Fruit fly (Drosophila melanogaster) whole organism, embryonic: ENCODE results near the gene Gale.

ENCODE experiments used
- Atf6 ChIP-seq: fragments of 200-800 bp; sonication (Bioruptor generic); IDR thresholded peaks from 2 replicates; pipeline ENCODE4 v1.3.6; 2022; ENCODE audit warnings: missing biosample characterization, missing genetic modification characterization
- Bgb ChIP-seq: fragments of 200-800 bp; sonication (Bioruptor generic); IDR thresholded peaks from 2 replicates; pipeline ENCODE4 v1.3.6; 2022; ENCODE audit warnings: missing biosample characterization, missing genetic modification characterization; ENCODE audit not compliant: partially characterized antibody
- Bteb2 ChIP-seq: fragments of 200-800 bp; sonication (Bioruptor generic); optimal IDR thresholded peaks from 2 replicates; lab custom pipeline; 2016; ENCODE audit warnings: missing biosample characterization, missing genetic modification characterization
- C15 ChIP-seq: fragments of 200-800 bp; sonication (Bioruptor generic); IDR thresholded peaks from 3 replicates; pipeline ENCODE4 v1.3.6; 2022; ENCODE audit warnings: missing biosample characterization, missing genetic modification characterization
- CG10209 ChIP-seq: fragments of 200-800 bp; sonication (Bioruptor generic); optimal IDR thresholded peaks from 3 replicates; lab custom pipeline; 2017; ENCODE audit warnings: missing biosample characterization, mild to moderate bottlenecking, missing genetic modification characterization, missing genetic modification reagents
- CG10274 ChIP-seq: fragments of 200-800 bp; sonication (Bioruptor generic); optimal IDR thresholded peaks from 3 replicates; lab custom pipeline; 2017; ENCODE audit warnings: missing biosample characterization, mild to moderate bottlenecking, missing genetic modification characterization
- CG10321 ChIP-seq: fragments of 200-800 bp; sonication (Bioruptor generic); IDR thresholded peaks from 2 replicates; pipeline ENCODE4 v1.3.6; 2022; ENCODE audit warnings: missing biosample characterization, missing genetic modification characterization
- CG11504 ChIP-seq: fragments of 200-800 bp; sonication (Bioruptor generic); optimal IDR thresholded peaks from 3 replicates; lab custom pipeline; 2019; ENCODE audit warnings: missing biosample characterization, mild to moderate bottlenecking, missing genetic modification characterization, moderate library complexity
- CG11695 ChIP-seq: fragments of 200-800 bp; sonication (Bioruptor generic); IDR thresholded peaks from 3 replicates; pipeline ENCODE4 v1.3.6; 2022; ENCODE audit warnings: missing biosample characterization, missing genetic modification characterization
- CG12744 ChIP-seq: fragments of 200-800 bp; sonication (Bioruptor generic); optimal IDR thresholded peaks from 2 replicates; lab custom pipeline; 2016; ENCODE audit warnings: missing biosample characterization, missing genetic modification characterization
- CG14860 ChIP-seq: fragments of 200-800 bp; sonication (Bioruptor generic); IDR thresholded peaks from 3 replicates; pipeline ENCODE4 v1.3.6; 2022; ENCODE audit warnings: missing biosample characterization, missing genetic modification characterization; ENCODE audit not compliant: partially characterized antibody
- CG14965 ChIP-seq: fragments of 200-800 bp; sonication (Bioruptor generic); optimal IDR thresholded peaks from 2 replicates; lab custom pipeline; 2016; ENCODE audit warnings: missing biosample characterization, missing genetic modification characterization, borderline replicate concordance
- CG15073 ChIP-seq: fragments of 200-800 bp; sonication (Bioruptor generic); optimal IDR thresholded peaks from 2 replicates; lab custom pipeline; 2016; ENCODE audit warnings: missing biosample characterization, missing genetic modification characterization
- CG1647 ChIP-seq: fragments of 200-800 bp; sonication (Bioruptor generic); optimal IDR thresholded peaks from 3 replicates; lab custom pipeline; 2016; ENCODE audit warnings: missing biosample characterization, missing genetic modification characterization
- CG17912 ChIP-seq: fragments of 200-800 bp; sonication (Bioruptor generic); optimal IDR thresholded peaks from 2 replicates; lab custom pipeline; 2018; ENCODE audit warnings: missing biosample characterization, mild to moderate bottlenecking, missing genetic modification characterization
- CG34422 ChIP-seq: fragments of 200-800 bp; sonication (Bioruptor generic); IDR thresholded peaks from 3 replicates; pipeline ENCODE4 v1.3.6; 2022; ENCODE audit warnings: missing biosample characterization, missing genetic modification characterization
- CG6689 ChIP-seq: fragments of 200-800 bp; sonication (Bioruptor generic); IDR thresholded peaks from 2 replicates; pipeline ENCODE4 v1.3.6; 2022; ENCODE audit warnings: missing biosample characterization, missing genetic modification characterization
- CG7745 ChIP-seq: fragments of 200-800 bp; sonication (Bioruptor generic); optimal IDR thresholded peaks from 2 replicates; lab custom pipeline; 2018; ENCODE audit warnings: missing biosample characterization, mild to moderate bottlenecking, missing genetic modification characterization, moderate library complexity
- CG7963 ChIP-seq: fragments of 200-800 bp; sonication (Bioruptor generic); IDR thresholded peaks from 3 replicates; pipeline ENCODE4 v1.3.6; 2022; ENCODE audit warnings: missing biosample characterization, missing genetic modification characterization; ENCODE audit not compliant: partially characterized antibody
- CG8388 ChIP-seq: fragments of 200-800 bp; sonication (Bioruptor generic); optimal IDR thresholded peaks from 2 replicates; lab custom pipeline; 2019; ENCODE audit warnings: missing biosample characterization, mild to moderate bottlenecking, missing genetic modification characterization, moderate library complexity
- CG8924 ChIP-seq: fragments of 200-800 bp; optimal IDR thresholded peaks from 3 replicates; lab custom pipeline; 2019; ENCODE audit warnings: missing biosample characterization, mild to moderate bottlenecking, missing genetic modification characterization, moderate library complexity
- CG8944 ChIP-seq: fragments of 200-800 bp; sonication (Bioruptor generic); optimal IDR thresholded peaks from 3 replicates; lab custom pipeline; 2016; ENCODE audit warnings: missing biosample characterization, missing genetic modification characterization
- CG9797 ChIP-seq: fragments of 200-800 bp; sonication (Bioruptor generic); optimal IDR thresholded peaks from 3 replicates; lab custom pipeline; 2018; ENCODE audit warnings: missing biosample characterization, mild to moderate bottlenecking, missing genetic modification characterization
- Dad ChIP-seq: fragments of 200-800 bp; sonication (Bioruptor generic); optimal IDR thresholded peaks from 3 replicates; lab custom pipeline; 2016; ENCODE audit warnings: missing biosample characterization, missing genetic modification characterization
- Dfd ChIP-seq, 2 experiments: fragments of >200 bp; optimal IDR thresholded peaks; 2 replicates each; lab custom pipeline; 2017; ENCODE audit warnings: missing biosample characterization in 2 of 2, missing genetic modification characterization in 2 of 2
- Drgx ChIP-seq: fragments of 200-800 bp; sonication (Bioruptor generic); IDR thresholded peaks from 2 replicates; pipeline ENCODE4 v1.3.6; 2022; ENCODE audit warnings: missing biosample characterization, missing genetic modification characterization
- Ets65A ChIP-seq: fragments of 200-800 bp; sonication (Bioruptor generic); peaks from one replicate; lab custom pipeline; 2016; ENCODE audit warnings: missing biosample characterization, missing genetic modification characterization
- Ets97D ChIP-seq: fragments of 200-800 bp; sonication (Bioruptor generic); optimal IDR thresholded peaks from 3 replicates; lab custom pipeline; 2016; ENCODE audit warnings: missing biosample characterization, missing genetic modification characterization
- HHEX ChIP-seq: fragments of 200-800 bp; sonication (Bioruptor generic); optimal IDR thresholded peaks from 3 replicates; lab custom pipeline; 2017; ENCODE audit warnings: missing biosample characterization, mild to moderate bottlenecking, missing genetic modification characterization, missing genetic modification reagents
- Kr ChIP-seq: fragments of 200-800 bp; sonication (Bioruptor generic); optimal IDR thresholded peaks from 2 replicates; lab custom pipeline; 2017; ENCODE audit warnings: missing biosample characterization, mild to moderate bottlenecking, missing genetic modification characterization
- Lim3 ChIP-seq: fragments of 200-800 bp; sonication (Bioruptor generic); IDR thresholded peaks from 2 replicates; pipeline ENCODE4 v1.3.6; 2022; ENCODE audit warnings: missing biosample characterization, missing genetic modification characterization
- Ptx1 ChIP-seq: fragments of 200-800 bp; sonication (Bioruptor generic); IDR thresholded peaks from 2 replicates; pipeline ENCODE4 v1.3.6; 2022; ENCODE audit warnings: missing biosample characterization, missing genetic modification characterization
- Taf1 ChIP-seq: fragments of 200-800 bp; sonication (Bioruptor generic); IDR thresholded peaks from 2 replicates; pipeline ENCODE4 v1.3.6; 2022; ENCODE audit warnings: missing biosample characterization, missing genetic modification characterization
- amos ChIP-seq: fragments of 200-800 bp; sonication (Bioruptor generic); IDR thresholded peaks from 2 replicates; pipeline ENCODE4 v1.3.6; 2022; ENCODE audit warnings: missing biosample characterization, missing genetic modification characterization; ENCODE audit not compliant: partially characterized antibody
- btn ChIP-seq: fragments of 200-800 bp; sonication (Bioruptor generic); optimal IDR thresholded peaks from 2 replicates; lab custom pipeline; 2016; ENCODE audit warnings: missing biosample characterization, missing genetic modification characterization
- cad ChIP-seq: fragments of >200 bp; optimal IDR thresholded peaks from 2 replicates; lab custom pipeline; 2017; ENCODE audit warnings: missing biosample characterization, missing genetic modification characterization
- cwo ChIP-seq: fragments of 200-800 bp; sonication (Bioruptor generic); optimal IDR thresholded peaks from 3 replicates; lab custom pipeline; 2017; ENCODE audit warnings: missing biosample characterization, missing genetic modification characterization, mild to moderate bottlenecking, moderate library complexity, missing genetic modification reagents
- dati ChIP-seq: fragments of 200-800 bp; sonication (Bioruptor generic); IDR thresholded peaks from 2 replicates; pipeline ENCODE4 v1.3.6; 2022; ENCODE audit warnings: missing biosample characterization, missing genetic modification characterization
- dimm ChIP-seq: fragments of 200-800 bp; sonication (Bioruptor generic); IDR thresholded peaks from 2 replicates; pipeline ENCODE4 v1.3.6; 2022; ENCODE audit warnings: missing biosample characterization, missing genetic modification characterization
- dmrt11E ChIP-seq: fragments of 200-800 bp; sonication (Bioruptor generic); optimal IDR thresholded peaks from 3 replicates; lab custom pipeline; 2018; ENCODE audit warnings: missing biosample characterization, mild to moderate bottlenecking, missing genetic modification characterization, moderate library complexity
- emc ChIP-seq: fragments of 200-800 bp; sonication (Bioruptor generic); optimal IDR thresholded peaks from 2 replicates; lab custom pipeline; 2016; ENCODE audit warnings: missing biosample characterization, missing genetic modification characterization
- fru ChIP-seq: fragments of >200 bp; optimal IDR thresholded peaks from 2 replicates; lab custom pipeline; 2017
- jigr1 ChIP-seq: fragments of 200-800 bp; sonication (Bioruptor generic); IDR thresholded peaks from 3 replicates; pipeline ENCODE4 v1.3.6; 2022; ENCODE audit warnings: missing biosample characterization, missing genetic modification characterization
- mirr ChIP-seq: fragments of 200-800 bp; sonication (Bioruptor generic); optimal IDR thresholded peaks from 3 replicates; lab custom pipeline; 2018; ENCODE audit warnings: missing biosample characterization, mild to moderate bottlenecking, missing genetic modification characterization
- nerfin-2 ChIP-seq: fragments of 200-800 bp; sonication (Bioruptor generic); IDR thresholded peaks from 2 replicates; pipeline ENCODE4 v1.3.6; 2022; ENCODE audit warnings: missing biosample characterization, missing genetic modification characterization; ENCODE audit not compliant: partially characterized antibody
- pita ChIP-seq: fragments of 200-800 bp; sonication (Bioruptor generic); optimal IDR thresholded peaks from 2 replicates; lab custom pipeline; 2017; ENCODE audit warnings: missing biosample characterization, mild to moderate bottlenecking, missing genetic modification characterization
- prd ChIP-seq, 3 experiments: fragments of >200 bp in 2 of 3; fragments of 200-800 bp in 1 of 3; sonication (Bioruptor generic) in 1 of 3; optimal IDR thresholded peaks in 2 of 3; IDR thresholded peaks in 1 of 3; 2 replicates in 2 of 3; 3 replicates in 1 of 3; pipeline versions ENCODE4 v1.3.6 to Lab custom; 2017 to 2022; ENCODE audit warnings: missing biosample characterization in 1 of 3, missing genetic modification characterization in 1 of 3
- row ChIP-seq: fragments of 200-800 bp; sonication (Bioruptor generic); IDR thresholded peaks from 3 replicates; pipeline ENCODE4 v1.3.6; 2022; ENCODE audit warnings: missing biosample characterization, missing genetic modification characterization
- unc-4 ChIP-seq: fragments of 200-800 bp; sonication (Bioruptor generic); IDR thresholded peaks from 2 replicates; pipeline ENCODE4 v1.3.6; 2022; ENCODE audit warnings: missing biosample characterization, missing genetic modification characterization; ENCODE audit not compliant: partially characterized antibody
- vnd ChIP-seq: fragments of 200-800 bp; sonication (Bioruptor generic); IDR thresholded peaks from 3 replicates; pipeline ENCODE4 v1.3.6; 2022; ENCODE audit warnings: missing biosample characterization, missing genetic modification characterization; ENCODE audit not compliant: partially characterized antibody

Gene Gale

DNA sequence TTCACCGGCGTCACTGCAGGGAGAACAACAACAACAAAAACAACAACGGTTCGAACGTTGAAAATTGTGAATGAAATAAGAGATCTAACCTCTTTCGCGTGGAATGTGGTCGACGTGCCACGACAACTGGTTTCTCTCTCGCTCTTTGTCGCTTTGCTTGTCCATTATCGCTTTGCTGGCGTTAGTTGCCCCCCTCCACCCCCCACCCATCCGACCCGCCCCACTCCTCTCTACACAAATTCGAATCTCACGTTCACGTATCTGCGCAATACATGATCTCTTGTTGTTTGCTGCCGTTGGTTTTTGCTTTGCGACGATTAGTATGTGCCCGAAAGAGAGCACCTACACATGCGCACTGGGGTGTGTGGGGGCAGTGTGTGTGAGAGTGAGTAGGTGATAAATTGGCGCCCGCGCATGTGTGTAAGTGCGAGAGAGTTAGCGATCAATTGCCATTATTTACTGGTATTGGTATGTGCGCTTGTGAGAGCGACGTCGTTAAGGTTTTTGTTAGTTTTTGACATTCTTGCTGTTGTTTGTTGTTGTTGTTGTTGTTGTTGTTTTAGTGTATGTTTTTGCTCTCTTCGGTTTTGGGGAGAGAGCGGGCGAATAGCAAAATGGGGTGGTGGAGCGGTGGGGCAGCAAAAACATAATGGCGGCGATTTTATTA, 31.7 kb upstream of the Gale start (continued):
- TF ChIP-seq dimm (GFP tag; lab: Robert Waterston, UW) (no peak), C15 (GFP tag; lab: Robert Waterston, UW) (no peak), Ets65A (GFP tag; lab: Kevin White, UChicago) (no peak), row (peak; percentile 17; the same call in 1 of the 3 replicates), pita (GFP tag; lab: Kevin White, UChicago) (no peak), CG12744 (no peak), Kr (GFP tag; lab: Kevin White, UChicago) (no peak), vnd (GFP tag; lab: Robert Waterston, UW) (no peak), CG10209 (no peak), CG6689 (GFP tag; lab: Robert Waterston, UW) (no peak), cwo (GFP tag; lab: Kevin White, UChicago) (peak; percentile 78), dati (GFP tag; lab: Robert Waterston, UW) (no peak), prd (optimal IDR thresholded peaks at IDR 0.05; lab: Kevin White, UChicago) (no peak), prd (GFP tag; IDR thresholded peaks at IDR 0.05; lab: Robert Waterston, UW) (no peak), CG15073 (GFP tag; lab: Kevin White, UChicago) (no peak), CG14965 (GFP tag; lab: Kevin White, UChicago) (no peak), emc (GFP tag; lab: Kevin White, UChicago) (no peak), mirr (GFP tag; lab: Kevin White, UChicago) (peak; percentile 98), CG8924 (tag; lab: Kevin White, UChicago) (peak; percentile 68), CG17912 (GFP tag; lab: Kevin White, UChicago) (no peak), Drgx (GFP tag; lab: Robert Waterston, UW) (peak; percentile 64), nerfin-2 (GFP tag; lab: Robert Waterston, UW) (peak; percentile 25; the same call in 1 of the 2 replicates), jigr1 (no peak), Lim3 (no peak), CG10274 (GFP tag; lab: Kevin White, UChicago) (no peak), dmrt11E (tag; lab: Kevin White, UChicago) (no peak), CG14860 (GFP tag; lab: Robert Waterston, UW) (no peak), CG7963 (GFP tag; lab: Robert Waterston, UW) (no peak), CG11695 (GFP tag; lab: Robert Waterston, UW) (0 out of 3 replicates have a peak, but pooled peaks have one; percentile 6), cad (GFP tag; lab: Kevin White, UChicago) (no peak), HHEX (GFP tag; lab: Kevin White, UChicago) (no peak), CG9797 (GFP tag; lab: Kevin White, UChicago) (no peak), CG8944 (GFP tag; lab: Kevin White, UChicago) (no peak), CG7745 (tag; lab: Kevin White, UChicago) (no peak), amos (peak; percentile 21; the same call in 1 of the 2 replicates), Bgb (GFP tag; lab: Robert Waterston, UW) (peak; percentile 22; the same call in 1 of the 2 replicates), CG34422 (GFP tag; lab: Robert Waterston, UW) (no peak), CG10321 (0 out of 2 replicates have a peak, but pooled peaks have one; percentile 39), Atf6 (GFP tag; lab: Robert Waterston, UW) (0 out of 2 replicates have a peak, but pooled peaks have one; percentile 11), Ets97D (GFP tag; lab: Kevin White, UChicago) (no peak), CG11504 (tag; lab: Kevin White, UChicago) (no peak), unc-4 (GFP tag; lab: Robert Waterston, UW) (peak; percentile 48; the same call in 1 of the 2 replicates), Ptx1 (GFP tag; lab: Robert Waterston, UW) (no peak), Dad (GFP tag; lab: Kevin White, UChicago) (no peak), CG1647 (GFP tag; lab: Kevin White, UChicago) (no peak), fru (lab: Kevin White, UChicago) (no peak), Dfd (GFP tag; optimal IDR thresholded peaks at IDR 0.05; lab: Kevin White, UChicago) (no peak), Taf1 (GFP tag; lab: Robert Waterston, UW) (no peak), CG8388 (GFP tag; lab: Kevin White, UChicago) (no peak), Bteb2 (GFP tag; lab: Kevin White, UChicago) (no peak), btn (GFP tag; lab: Kevin White, UChicago) (no peak)
